Worm (Caenorhabditis elegans): ENCODE data around the gene mltn-10.

ce11 chrII:14606172-14606571 lies 16.7 kb upstream of the mltn-10 start, which contains the start of gene arl-3:
- TF ChIP-seq F39B2.1 (GFP tag; IDR thresholded peaks at IDR 0.05) (no peak), Y67H2A.10 (GFP tag; conservative IDR thresholded peaks at IDR 0.05) (no peak), egl-18 (GFP tag; IDR thresholded peaks at IDR 0.05) (no peak), madf-6 (GFP tag; IDR thresholded peaks at IDR 0.05) (no peak), dpl-1 (GFP tag; optimal IDR thresholded peaks at IDR 0.05) (no peak), nfya-1 (tag; optimal IDR thresholded peaks at IDR 0.05; ENCODE audit: borderline replicate concordance, insufficient read depth) (no peak), lsy-27 (tag; optimal IDR thresholded peaks at IDR 0.05; ENCODE audit: borderline replicate concordance, insufficient read depth) (no peak), pha-4 (tag; optimal IDR thresholded peaks at IDR 0.05) (no peak), lir-1 (GFP tag; conservative IDR thresholded peaks at IDR 0.05) (no peak)

Data from whole organism, young adult.